Worm (Caenorhabditis elegans) whole organism, midembryonic: ENCODE results near the gene F09F9.2.

ENCODE experiments used
- T22C8.4 ChIP-seq: fragments of 200-800 bp; sonication (Bioruptor generic); IDR thresholded peaks from 2 replicates; pipeline ENCODE4 v1.3.6; 2022; ENCODE audit warnings: missing genetic modification characterization, missing compliant biosample characterization
- med-1 ChIP-seq: sonication (generic microtip); optimal IDR thresholded peaks from 2 replicates; lab custom pipeline; 2017; ENCODE audit warnings: missing genetic modification characterization, mild to moderate bottlenecking, missing compliant biosample characterization, antibody characterized with exemption, missing genetic modification reagents; ENCODE audit not compliant: insufficient read depth

- TF ChIP-seq med-1 (GFP tag; lab: Kevin White, UChicago): no peak
- TF ChIP-seq T22C8.4 (GFP tag; lab: Robert Waterston, UW): no peak
These were observed 23.6 kb upstream of the F09F9.2 start, which contains the start of gene ZK470.2 for ce11 chrX:4134855-4135254.
